Fruit fly (Drosophila melanogaster): ENCODE data around the gene CG15406.

The CG15406 gene

dm6 chr2L:3348146-3348747 lies 39.2 kb downstream of the CG15406 start:
- no peak for TF ChIP-seq noc (tag; optimal IDR thresholded peaks at IDR 0.05)

dm6 chr2L:3351575-3352219 lies 42.7 kb downstream of the CG15406 start:
- no peak for TF ChIP-seq noc (tag; optimal IDR thresholded peaks at IDR 0.05)

- TF ChIP-seq noc (tag; optimal IDR thresholded peaks at IDR 0.05) = no peak
These were observed 43.9 kb downstream of the CG15406 start for dm6 chr2L:3352927-3353326.

dm6 chr2L:3353791-3354190 lies 44.8 kb downstream of the CG15406 start:
- no peak for TF ChIP-seq noc (tag; optimal IDR thresholded peaks at IDR 0.05)

- peak; percentile 97 for TF ChIP-seq noc (tag; optimal IDR thresholded peaks at IDR 0.05)
These were observed 45.8 kb downstream of the CG15406 start, which contains the start of gene E23 for dm6 chr2L:3354642-3355380. Gene E23, minus strand, starts transcription at chr2L:3354829.

dm6 chr2L:3355791-3356190 lies 46.8 kb downstream of the CG15406 start:
- no peak for TF ChIP-seq noc (tag; optimal IDR thresholded peaks at IDR 0.05)

dm6 chr2L:3356193-3356645 lies 47.2 kb downstream of the CG15406 start:
- peak; percentile 77 for TF ChIP-seq noc (tag; optimal IDR thresholded peaks at IDR 0.05)

- TF ChIP-seq noc (tag; optimal IDR thresholded peaks at IDR 0.05) = peak; percentile 60
These were observed 48.0 kb downstream of the CG15406 start, which contains the start of gene CG8838 for dm6 chr2L:3356790-3357696. Gene CG8838, plus strand, starts transcription at chr2L:3357646.

All from whole organism, larva.